Fruit fly (Drosophila melanogaster): ENCODE data around the gene Dmtn.

dm6 chr3R:6382733-6383465 is 22.8 kb downstream of the Dmtn start, which contains the start of gene gzl:
- TF ChIP-seq CG10348 (GFP tag; IDR thresholded peaks at IDR 0.05), result no peak
- no peak for TF ChIP-seq CG15710 (tag; optimal IDR thresholded peaks at IDR 0.05)
- TF ChIP-seq EcR (GFP tag; optimal IDR thresholded peaks at IDR 0.05), result no peak
- TF ChIP-seq Ets98B (GFP tag; IDR thresholded peaks at IDR 0.05), result no peak
- no peak for TF ChIP-seq D1 (tag; optimal IDR thresholded peaks at IDR 0.05)

All from whole organism, pupa.